Fruit fly (Drosophila melanogaster): Measurements from ENCODE around the gene CheB38b.
A peak's percentile ranks its signal among the peaks of the same experiment; 100 is the strongest.

CheB38b gene

DNA sequence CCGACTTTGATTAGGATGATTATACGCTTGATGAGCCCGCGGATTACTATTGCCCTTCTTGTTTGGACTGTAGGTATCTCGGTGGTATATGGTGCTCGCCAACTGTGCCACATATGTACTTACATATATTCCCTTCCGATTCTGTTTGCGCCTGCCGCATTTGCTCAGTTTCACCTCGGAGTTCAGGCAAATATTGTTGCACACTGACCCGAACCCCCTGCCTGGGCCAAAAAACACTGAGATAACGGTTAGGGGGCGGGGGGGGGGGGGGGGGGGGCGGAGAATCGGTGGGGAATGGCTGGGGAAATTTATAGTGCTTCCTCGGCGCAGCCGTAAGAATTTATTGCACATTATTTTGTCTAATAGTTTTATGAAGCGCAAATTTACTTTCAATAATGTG, 41.1 kb downstream of the CheB38b start:
- TF ChIP-seq gl (tag; optimal IDR thresholded peaks at IDR 0.05): no peak
- no peak for TF ChIP-seq CG13204 (GFP tag; optimal IDR thresholded peaks at IDR 0.05)
- TF ChIP-seq Pif1A (GFP tag; optimal IDR thresholded peaks at IDR 0.05): no peak
- no peak for TF ChIP-seq Ets98B (GFP tag; IDR thresholded peaks at IDR 0.05)
- no peak for TF ChIP-seq CG17806 (tag; optimal IDR thresholded peaks at IDR 0.05)
- no peak for TF ChIP-seq CG14655 (GFP tag; optimal IDR thresholded peaks at IDR 0.05)
- TF ChIP-seq CG12605 (GFP tag; IDR thresholded peaks at IDR 0.05): no peak
- TF ChIP-seq rn (GFP tag; IDR thresholded peaks at IDR 0.05): no peak

DNA sequence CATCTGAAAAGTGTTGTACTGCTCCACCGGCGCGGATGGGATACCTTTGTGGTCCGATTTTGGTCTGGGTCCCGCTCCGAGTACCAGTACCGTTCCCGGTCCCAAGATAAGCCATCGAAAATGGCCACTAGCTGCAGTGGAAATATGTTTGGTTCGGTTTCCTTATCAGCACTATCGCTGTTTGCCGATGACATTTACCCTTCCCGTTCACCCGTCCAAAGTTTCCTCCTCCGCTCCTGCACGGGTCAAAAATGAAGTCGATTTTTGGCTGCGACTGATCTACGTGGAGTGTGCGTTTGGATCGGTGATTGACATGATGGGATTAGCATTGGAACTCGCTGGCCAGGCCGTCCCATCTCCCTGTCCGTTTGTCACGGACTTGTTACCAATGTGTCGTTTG, 42.6 kb downstream of the CheB38b start:
- TF ChIP-seq EcR (GFP tag; optimal IDR thresholded peaks at IDR 0.05): no peak
- TF ChIP-seq rn (GFP tag; IDR thresholded peaks at IDR 0.05): no peak
- no peak for TF ChIP-seq CG9948 (tag; optimal IDR thresholded peaks at IDR 0.05)
- TF ChIP-seq Pif1B (GFP tag; optimal IDR thresholded peaks at IDR 0.05): no peak
- no peak for TF ChIP-seq CG10348 (GFP tag; IDR thresholded peaks at IDR 0.05)
- TF ChIP-seq Ets98B (GFP tag; IDR thresholded peaks at IDR 0.05): no peak
- no peak for TF ChIP-seq Snoo (tag; optimal IDR thresholded peaks at IDR 0.05)
- TF ChIP-seq CG32121 (GFP tag; IDR thresholded peaks at IDR 0.05): no peak
- TF ChIP-seq CG17806 (tag; optimal IDR thresholded peaks at IDR 0.05): no peak

dm6 chr2L:20773453-20774054, 43.5 kb downstream of the CheB38b start:
- TF ChIP-seq Pif1A (GFP tag; optimal IDR thresholded peaks at IDR 0.05) (no peak), fd96Ca (GFP tag; IDR thresholded peaks at IDR 0.05) (0 out of 3 replicates have a peak, but pooled peaks have one; percentile 28), Ets98B (GFP tag; IDR thresholded peaks at IDR 0.05) (no peak), CG12605 (GFP tag; IDR thresholded peaks at IDR 0.05) (no peak), EcR (GFP tag; optimal IDR thresholded peaks at IDR 0.05) (no peak), gl (tag; optimal IDR thresholded peaks at IDR 0.05) (no peak)

DNA sequence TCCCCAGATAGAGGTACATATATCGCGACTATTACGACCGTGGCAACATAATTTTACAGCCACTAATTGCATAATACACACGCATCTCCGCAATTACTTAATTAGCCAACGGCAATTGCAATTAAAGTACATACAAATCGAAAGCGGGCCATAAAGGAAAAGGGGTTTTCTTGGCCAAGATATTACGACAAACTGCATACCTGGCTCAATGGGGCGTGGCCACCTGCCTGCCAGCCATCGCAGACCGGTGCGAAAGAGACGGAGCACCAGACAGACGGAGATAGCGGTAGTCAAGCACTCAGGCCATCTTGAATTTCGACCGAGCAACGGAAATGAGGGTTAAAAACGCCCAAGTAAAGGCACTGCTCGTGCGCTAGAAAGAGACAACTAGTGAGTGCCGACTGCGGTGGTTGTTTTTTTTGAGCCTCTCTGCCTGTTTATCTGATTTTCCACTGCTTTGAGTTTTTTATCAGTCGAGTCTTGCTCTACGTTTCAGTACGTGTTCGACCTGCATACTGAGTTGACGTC, 46.8 kb downstream of the CheB38b start, which contains the start of gene cad:
Gene cad (plus strand): TSS at position 490 of the 528 bp plus-strand sequence.
- TF ChIP-seq CG8301 (tag; optimal IDR thresholded peaks at IDR 0.05) (no peak), Snoo (tag; optimal IDR thresholded peaks at IDR 0.05) (peak; percentile 66), fd96Ca (GFP tag; IDR thresholded peaks at IDR 0.05) (peak; percentile 62; the same call in 2 of the 3 replicates), CG4496 (GFP tag; IDR thresholded peaks at IDR 0.05) (no peak; the same call in 1 of the 3 replicates), CG34367 (tag; optimal IDR thresholded peaks at IDR 0.05) (no peak), D1 (tag; optimal IDR thresholded peaks at IDR 0.05) (peak; percentile 28), gl (tag; optimal IDR thresholded peaks at IDR 0.05) (peak; percentile 19), Pif1B (GFP tag; optimal IDR thresholded peaks at IDR 0.05) (peak; percentile 7), CG12605 (GFP tag; IDR thresholded peaks at IDR 0.05) (no peak), CG8159 (tag; optimal IDR thresholded peaks at IDR 0.05) (no peak), CG15710 (tag; optimal IDR thresholded peaks at IDR 0.05) (peak; percentile 30), Pif1A (GFP tag; optimal IDR thresholded peaks at IDR 0.05) (peak; percentile 59), CG10348 (GFP tag; IDR thresholded peaks at IDR 0.05) (no peak), rn (GFP tag; IDR thresholded peaks at IDR 0.05) (no peak), Ets98B (GFP tag; IDR thresholded peaks at IDR 0.05) (peak; percentile 52), CG32121 (GFP tag; IDR thresholded peaks at IDR 0.05) (peak; percentile 40; the same call in 1 of the 2 replicates), CG14655 (GFP tag; optimal IDR thresholded peaks at IDR 0.05) (no peak), CG13204 (GFP tag; optimal IDR thresholded peaks at IDR 0.05) (no peak), EcR (GFP tag; optimal IDR thresholded peaks at IDR 0.05) (no peak), CG9948 (tag; optimal IDR thresholded peaks at IDR 0.05) (no peak), CG17806 (tag; optimal IDR thresholded peaks at IDR 0.05) (no peak)

- TF ChIP-seq CG13204 (GFP tag; optimal IDR thresholded peaks at IDR 0.05): no peak
- no peak for TF ChIP-seq fd96Ca (GFP tag; IDR thresholded peaks at IDR 0.05)
- no peak for TF ChIP-seq Pif1A (GFP tag; optimal IDR thresholded peaks at IDR 0.05)
- TF ChIP-seq Pif1B (GFP tag; optimal IDR thresholded peaks at IDR 0.05): no peak
- no peak for TF ChIP-seq CG17806 (tag; optimal IDR thresholded peaks at IDR 0.05)
These were observed 48.5 kb downstream of the CheB38b start for dm6 chr2L:20768568-20769071.

Measured in whole organism, pupa.